Worm (Caenorhabditis elegans) whole organism, L4/young adult: ENCODE results near the gene C04C3.14.

ENCODE experiments used
- W03F9.2 ChIP-seq: fragments of 150-350 bp; optimal IDR thresholded peaks from 2 replicates; lab custom pipeline; 2014; ENCODE audit warnings: missing biosample characterization, missing genetic modification characterization
- dao-5 ChIP-seq: sonication (generic microtip); optimal IDR thresholded peaks from 2 replicates; lab custom pipeline; 2016; ENCODE audit warnings: missing genotype, missing genetic modification characterization, moderate library complexity, missing compliant biosample characterization

- no peak for TF ChIP-seq dao-5 (tag; lab: Kevin White, UChicago)
- TF ChIP-seq W03F9.2 (tag; lab: Kevin White, UChicago), result no peak
Observed at ce11 chrIV:3348334-3348733, 47.3 kb upstream of the C04C3.14 start.
